Worm (Caenorhabditis elegans): ENCODE data around the gene mfsd-11.
A peak's percentile ranks its signal among the peaks of the same experiment; 100 is the strongest.

The mfsd-11 gene

DNA sequence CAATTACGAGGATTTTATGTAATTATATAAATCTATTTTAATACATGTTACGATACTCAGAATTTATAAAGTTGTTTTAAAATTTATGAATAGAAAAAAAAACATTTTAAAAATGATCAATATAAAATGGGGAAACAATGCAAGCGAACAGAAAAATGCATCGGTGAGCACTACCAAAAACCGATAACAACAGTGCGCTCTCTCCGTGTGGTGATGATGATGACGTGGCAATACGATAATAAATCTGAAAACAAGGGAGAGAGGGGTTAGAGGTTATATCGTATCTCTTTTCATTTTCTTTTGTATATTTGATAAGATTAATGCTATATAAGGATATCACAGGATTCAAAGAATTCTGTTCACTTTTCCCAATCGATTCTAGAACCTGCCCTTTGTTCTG, 8.0 kb downstream of the mfsd-11 start:
- TF ChIP-seq crh-2 (tag; optimal IDR thresholded peaks at IDR 0.05): peak; percentile 87
- TF ChIP-seq gmeb-1 (tag; optimal IDR thresholded peaks at IDR 0.05): no peak
- peak; percentile 7 for TF ChIP-seq fos-1 (tag; optimal IDR thresholded peaks at IDR 0.05)

DNA sequence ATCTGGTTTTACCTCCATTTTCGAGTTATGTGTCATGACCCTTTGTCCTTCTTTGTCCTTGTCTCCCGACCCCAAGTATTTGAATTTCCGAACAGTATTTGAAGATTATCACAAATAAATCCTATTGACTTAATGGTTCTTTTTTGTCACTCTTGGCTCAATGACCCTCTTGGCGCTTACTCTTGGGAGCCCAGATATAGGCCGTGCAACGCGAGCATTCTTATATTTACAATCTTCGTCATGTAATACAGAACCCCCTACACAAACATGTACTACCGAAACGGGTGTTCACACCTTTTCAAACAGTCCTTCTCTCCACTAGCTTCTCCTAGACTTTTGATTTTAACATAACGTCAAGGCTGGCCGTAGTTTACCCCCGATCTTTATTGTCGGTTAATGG, 10.2 kb downstream of the mfsd-11 start, which contains the start of gene M153.5:
M153.5 (plus strand) TSS at position 301 of the 400 bp plus-strand sequence.
- TF ChIP-seq mdl-1 (tag; optimal IDR thresholded peaks at IDR 0.05) (no peak), egl-27 (tag; optimal IDR thresholded peaks at IDR 0.05) (no peak), lin-11 (tag; optimal IDR thresholded peaks at IDR 0.05) (no peak)

DNA sequence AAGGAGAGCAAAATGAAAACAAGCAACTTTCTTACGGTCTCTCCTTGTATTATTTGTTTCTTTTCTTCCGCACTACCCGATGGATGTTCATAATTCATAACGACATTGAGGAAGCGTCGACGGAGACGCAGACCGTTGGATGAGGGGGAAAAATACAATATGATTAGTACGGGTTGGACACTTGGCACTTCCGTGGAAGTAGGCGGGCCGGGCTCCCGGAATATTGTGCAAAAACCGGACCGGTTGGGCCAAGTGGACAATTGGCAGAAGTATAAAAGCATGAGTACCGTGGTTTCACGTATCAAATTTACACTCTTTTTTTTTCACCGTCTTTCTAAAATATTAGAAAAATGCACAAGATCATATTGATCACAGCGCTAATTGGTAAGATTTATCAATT, 11.3 kb downstream of the mfsd-11 start, which contains the start of gene M153.3:
M153.3 (plus strand) TSS at position 301 of the 400 bp plus-strand sequence.
- TF ChIP-seq egl-27 (tag; optimal IDR thresholded peaks at IDR 0.05) (no peak), lsy-2 (tag; optimal IDR thresholded peaks at IDR 0.05) (no peak), ama-1 (optimal IDR thresholded peaks at IDR 0.05) (no peak), nhr-10 (tag; optimal IDR thresholded peaks at IDR 0.05) (no peak), C34F6.9 (tag; optimal IDR thresholded peaks at IDR 0.05) (no peak), lin-39 (tag; optimal IDR thresholded peaks at IDR 0.05) (no peak)

DNA sequence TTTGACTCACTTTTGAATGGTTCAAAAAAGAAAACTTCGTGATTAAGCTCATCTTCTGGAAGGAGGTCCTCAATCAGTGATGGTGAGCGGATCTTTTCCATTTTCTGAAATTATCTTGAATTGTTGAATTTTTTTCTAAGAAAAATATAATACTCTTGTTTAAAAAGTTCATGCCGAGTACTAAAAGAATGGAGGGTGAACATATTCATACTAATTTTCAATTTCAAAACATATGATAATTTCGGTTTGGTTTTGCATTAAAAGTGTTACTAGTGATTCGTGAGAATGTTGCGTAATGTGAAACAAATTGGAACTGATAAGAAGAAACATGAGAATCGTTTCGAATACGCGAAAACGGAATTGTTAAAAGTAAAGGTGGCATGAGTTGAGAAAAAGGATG, 12.9 kb downstream of the mfsd-11 start, which contains the start of gene lyst-1:
lyst-1 (minus strand) TSS at position 101 of the 400 bp plus-strand sequence.
- peak; percentile 14 for TF ChIP-seq fos-1 (tag; optimal IDR thresholded peaks at IDR 0.05)
- TF ChIP-seq ceh-82 (tag; optimal IDR thresholded peaks at IDR 0.05): no peak
- TF ChIP-seq elt-3 (tag; optimal IDR thresholded peaks at IDR 0.05): no peak

DNA sequence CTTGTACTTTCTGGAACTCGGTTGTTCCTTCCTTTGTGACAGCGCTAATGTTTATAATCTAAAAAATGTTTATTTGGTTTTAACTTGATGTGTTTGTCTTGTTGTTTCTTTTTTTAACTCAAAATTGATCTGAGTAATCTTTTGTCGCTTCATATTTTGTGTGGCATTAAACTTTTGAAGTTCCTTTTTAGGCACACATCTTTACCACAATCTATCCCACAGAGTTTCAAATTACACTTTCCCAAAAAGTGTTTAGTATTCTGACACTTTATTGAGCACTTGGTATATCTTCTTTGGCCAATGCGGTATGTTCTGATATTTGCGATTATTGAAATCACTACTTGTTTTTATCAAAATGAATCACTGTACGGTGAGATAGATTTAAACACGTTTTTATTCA, 28.6 kb downstream of the mfsd-11 start, which contains the start of gene lgc-18:
lgc-18 (plus strand) TSS at position 301 of the 400 bp plus-strand sequence.
- TF ChIP-seq ztf-11 (tag; optimal IDR thresholded peaks at IDR 0.05): no peak
- no peak for TF ChIP-seq nhr-237 (tag; optimal IDR thresholded peaks at IDR 0.05)
- TF ChIP-seq skn-1 (tag; optimal IDR thresholded peaks at IDR 0.05): no peak
- no peak for TF ChIP-seq sma-3 (GFP tag; optimal IDR thresholded peaks at IDR 0.05)
- no peak for TF ChIP-seq nhr-23 (tag; optimal IDR thresholded peaks at IDR 0.05)
- TF ChIP-seq peb-1 (tag; optimal IDR thresholded peaks at IDR 0.05): no peak
- no peak for TF ChIP-seq mdl-1 (tag; optimal IDR thresholded peaks at IDR 0.05)
- no peak for TF ChIP-seq egl-27 (tag; optimal IDR thresholded peaks at IDR 0.05)
- no peak for TF ChIP-seq Y55F3AM.14 (GFP tag; optimal IDR thresholded peaks at IDR 0.05)
- no peak for TF ChIP-seq crh-2 (tag; optimal IDR thresholded peaks at IDR 0.05)
- no peak for TF ChIP-seq fos-1 (tag; optimal IDR thresholded peaks at IDR 0.05)
- no peak for TF ChIP-seq nhr-6 (tag; optimal IDR thresholded peaks at IDR 0.05)
- no peak for TF ChIP-seq elt-3 (tag; optimal IDR thresholded peaks at IDR 0.05)

DNA sequence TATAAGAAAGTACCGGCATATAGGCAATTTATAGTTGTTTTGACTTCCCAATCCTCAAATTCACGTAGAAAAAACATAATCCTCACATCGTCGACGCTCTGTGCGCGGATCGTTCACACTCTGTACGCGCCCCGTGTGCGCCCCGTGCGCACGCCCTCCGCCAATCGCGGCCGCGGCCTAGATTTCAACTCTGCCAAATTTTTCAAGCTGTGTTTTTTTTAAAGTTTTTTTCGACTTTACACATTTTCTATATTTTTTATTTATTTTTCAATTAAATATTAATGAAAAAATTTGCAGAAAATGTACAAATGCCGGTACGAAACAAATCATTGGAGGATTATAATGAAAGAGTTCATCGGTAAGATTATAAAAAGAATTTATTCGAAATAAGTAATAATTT, 30.8 kb downstream of the mfsd-11 start, which contains the start of gene T01H10.11:
T01H10.11 (plus strand) TSS at position 301 of the 400 bp plus-strand sequence.
- TF ChIP-seq ztf-4 (tag; optimal IDR thresholded peaks at IDR 0.05): no peak

DNA sequence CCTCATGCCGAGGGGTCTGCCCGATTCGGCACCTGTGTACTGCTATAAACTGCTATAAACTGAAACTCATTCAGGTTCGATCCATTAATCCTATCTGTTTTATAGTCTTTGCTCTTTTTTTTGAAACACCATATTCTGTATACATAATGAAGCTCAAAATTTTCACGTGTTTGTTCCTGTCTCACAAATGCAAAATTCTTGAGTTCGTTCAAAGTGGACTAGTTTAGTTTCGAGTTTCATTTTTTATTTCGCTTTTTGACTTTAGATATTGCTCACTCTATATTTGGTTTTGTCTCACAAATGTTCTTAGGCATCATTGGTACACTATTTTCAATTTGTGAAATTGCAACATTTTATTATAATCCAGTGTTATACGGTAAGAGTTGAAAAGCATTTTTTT, 32.6 kb downstream of the mfsd-11 start, which contains the start of gene lgc-17:
lgc-17 (plus strand) TSS at position 301 of the 400 bp plus-strand sequence.
- TF ChIP-seq R02D3.7 (tag; optimal IDR thresholded peaks at IDR 0.05) (no peak), F13H6.1 (tag; optimal IDR thresholded peaks at IDR 0.05) (no peak)

DNA sequence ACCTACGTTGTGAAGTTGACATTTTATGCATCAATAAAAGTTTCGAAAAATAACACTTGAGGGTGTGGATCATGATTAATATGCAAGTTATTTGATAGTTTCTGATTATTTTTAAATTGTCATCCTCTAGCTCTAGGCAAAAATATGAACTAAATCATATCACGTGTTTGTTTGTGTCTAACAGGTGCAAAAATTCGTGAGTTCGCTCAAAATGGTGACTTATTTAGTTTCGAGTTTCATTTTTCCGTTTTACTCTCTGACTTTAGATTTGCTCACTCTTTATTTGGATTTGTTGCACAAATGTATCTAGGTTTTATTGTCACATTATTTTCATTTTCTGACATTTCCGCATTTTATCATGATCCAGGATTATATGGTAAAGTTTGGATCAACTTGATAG, 35.6 kb downstream of the mfsd-11 start, which contains the start of gene lgc-16:
lgc-16 (plus strand) TSS at position 301 of the 400 bp plus-strand sequence.
- TF ChIP-seq gmeb-1 (tag; optimal IDR thresholded peaks at IDR 0.05) (no peak), nhr-77 (tag; optimal IDR thresholded peaks at IDR 0.05) (no peak), zag-1 (tag; optimal IDR thresholded peaks at IDR 0.05) (no peak), Y55F3AM.14 (GFP tag; optimal IDR thresholded peaks at IDR 0.05) (no peak), crh-2 (tag; optimal IDR thresholded peaks at IDR 0.05) (no peak), ztf-1 (GFP tag; conservative IDR thresholded peaks at IDR 0.05) (no peak), sma-3 (GFP tag; optimal IDR thresholded peaks at IDR 0.05) (no peak), mdl-1 (tag; optimal IDR thresholded peaks at IDR 0.05) (no peak), elt-1 (tag; optimal IDR thresholded peaks at IDR 0.05) (no peak), mab-5 (tag; optimal IDR thresholded peaks at IDR 0.05) (no peak), snpc-4 (tag; optimal IDR thresholded peaks at IDR 0.05) (no peak), aly-2 (tag; optimal IDR thresholded peaks at IDR 0.05) (no peak), alr-1 (tag; optimal IDR thresholded peaks at IDR 0.05) (no peak), C34F6.9 (tag; optimal IDR thresholded peaks at IDR 0.05) (no peak), nhr-23 (tag; optimal IDR thresholded peaks at IDR 0.05) (no peak), egl-27 (tag; optimal IDR thresholded peaks at IDR 0.05) (no peak), blmp-1 (tag; optimal IDR thresholded peaks at IDR 0.05; ENCODE audit: insufficient read depth) (no peak)

All from whole organism, L2 larva.